Fruit fly (Drosophila melanogaster) whole organism, wandering third instar larva: ENCODE measurements around the gene Nep3.
A peak's percentile ranks its signal among the peaks of the same experiment; 100 is the strongest.
"Not testable (repeated sequence)": the region's sequence is repeated elsewhere in the genome, so short reads cannot be mapped to it uniquely, and the experiment has no call there.

Source experiments
- CG32264 ChIP-seq: fragments of 200-800 bp; sonication (Bioruptor generic); optimal IDR thresholded peaks from 2 replicates; lab custom pipeline; 2016; ENCODE audit warnings: missing biosample characterization, missing genetic modification characterization
- CrebA ChIP-seq: fragments of 200-800 bp; sonication (Bioruptor generic); optimal IDR thresholded peaks from 2 replicates; lab custom pipeline; 2016; ENCODE audit warnings: missing biosample characterization, mild to moderate bottlenecking, missing genetic modification characterization, borderline replicate concordance
- Dfd ChIP-seq: fragments of >200 bp; optimal IDR thresholded peaks from 2 replicates; lab custom pipeline; 2017; ENCODE audit warnings: missing biosample characterization, missing genetic modification characterization
- Dif ChIP-seq: fragments of 200-275, 200-300 bp; sonication (Bioruptor generic); optimal IDR thresholded peaks from 2 replicates; lab custom pipeline; 2018; ENCODE audit warnings: missing biosample characterization, missing genetic modification characterization; ENCODE audit not compliant: partially characterized antibody
- GATAd ChIP-seq: sonication (Bioruptor generic); optimal IDR thresholded peaks from 2 replicates; lab custom pipeline; 2016; ENCODE audit warnings: missing biosample characterization, missing genetic modification characterization
- HLH106 ChIP-seq: fragments of 200-800 bp; optimal IDR thresholded peaks from 3 replicates; lab custom pipeline; 2019; ENCODE audit warnings: missing biosample characterization, mild to moderate bottlenecking, missing genetic modification characterization, moderate library complexity
- Hnf4 ChIP-seq: fragments of 200-800 bp; sonication (Bioruptor generic); optimal IDR thresholded peaks from 2 replicates; lab custom pipeline; 2016; ENCODE audit warnings: missing biosample characterization, mild to moderate bottlenecking, missing genetic modification characterization
- Hr78 ChIP-seq: fragments of >200 bp; optimal IDR thresholded peaks from 2 replicates; lab custom pipeline; 2017; ENCODE audit warnings: missing biosample characterization, missing genetic modification characterization
- Hr83 ChIP-seq: fragments of 200-300 bp; sonication (Bioruptor generic); optimal IDR thresholded peaks from 2 replicates; lab custom pipeline; 2016; ENCODE audit warnings: missing biosample characterization, mild to moderate bottlenecking, missing genetic modification characterization, moderate library complexity; ENCODE audit not compliant: poor library complexity, severe bottlenecking
- Jra ChIP-seq: sonication (Bioruptor generic); optimal IDR thresholded peaks from 2 replicates; lab custom pipeline; 2016; ENCODE audit warnings: missing biosample characterization, missing genetic modification characterization
- Mio ChIP-seq: sonication (Bioruptor generic); optimal IDR thresholded peaks from 2 replicates; lab custom pipeline; 2016; ENCODE audit warnings: missing biosample characterization, missing genetic modification characterization
- Myc ChIP-seq: fragments of >200 bp; optimal IDR thresholded peaks from 2 replicates; lab custom pipeline; 2017
- N ChIP-seq: fragments of >200 bp; optimal IDR thresholded peaks from 2 replicates; lab custom pipeline; 2018; ENCODE audit warnings: missing biosample characterization, missing external identifiers, missing genetic modification characterization
- OdsH ChIP-seq: fragments of 200-800 bp; sonication (Bioruptor generic); optimal IDR thresholded peaks from 2 replicates; lab custom pipeline; 2016; ENCODE audit warnings: missing biosample characterization, mild to moderate bottlenecking, missing genetic modification characterization
- Rel ChIP-seq, 2 experiments: fragments of 200-800 bp; sonication (Bioruptor generic) in 1 of 2; optimal IDR thresholded peaks; 2 replicates in 1 of 2; 3 replicates in 1 of 2; lab custom pipeline; 2016 to 2019; ENCODE audit warnings: mild to moderate bottlenecking in 2 of 2, missing biosample characterization in 2 of 2, missing genetic modification characterization in 2 of 2, moderate library complexity in 1 of 2
- Sp1 ChIP-seq: fragments of 200-800 bp; sonication (Bioruptor generic); optimal IDR thresholded peaks from 3 replicates; lab custom pipeline; 2019; ENCODE audit warnings: missing biosample characterization, mild to moderate bottlenecking, missing genetic modification characterization, moderate library complexity
- br ChIP-seq: fragments of 200-800 bp; sonication (Bioruptor generic); optimal IDR thresholded peaks from 2 replicates; lab custom pipeline; 2016; ENCODE audit warnings: missing biosample characterization, missing genetic modification characterization
- brk ChIP-seq: fragments of 200-800 bp; sonication (Bioruptor generic); optimal IDR thresholded peaks from 2 replicates; lab custom pipeline; 2016; ENCODE audit warnings: missing biosample characterization, mild to moderate bottlenecking, missing genetic modification characterization
- dl ChIP-seq, 2 experiments: fragments of 175-275, 200-275 bp in 1 of 2; fragments of 200-275 bp in 1 of 2; sonication (Bioruptor generic); optimal IDR thresholded peaks; lab custom pipeline; 2018; ENCODE audit warnings: mild to moderate bottlenecking in 2 of 2, missing biosample characterization in 2 of 2, missing genetic modification characterization in 2 of 2, moderate library complexity in 2 of 2; ENCODE audit not compliant: partially characterized antibody in 2 of 2, insufficient read depth in 1 of 2
- dsf ChIP-seq: sonication (Bioruptor generic); optimal IDR thresholded peaks from 2 replicates; lab custom pipeline; 2016; ENCODE audit warnings: missing biosample characterization, missing genetic modification characterization, borderline replicate concordance
- ey ChIP-seq: fragments of 200-800 bp; sonication (Bioruptor generic); optimal IDR thresholded peaks from 2 replicates; lab custom pipeline; 2016; ENCODE audit warnings: missing biosample characterization, missing genetic modification characterization
- foxo ChIP-seq, 2 experiments: fragments of 200-800 bp; sonication (Bioruptor generic); optimal IDR thresholded peaks; 2 replicates in 1 of 2; 3 replicates in 1 of 2; lab custom pipeline; 2016 to 2017; ENCODE audit warnings: missing biosample characterization in 2 of 2, missing genetic modification characterization in 2 of 2
- fru ChIP-seq: fragments of 200-800 bp; sonication (Bioruptor generic); optimal IDR thresholded peaks from 3 replicates; lab custom pipeline; 2016; ENCODE audit warnings: missing biosample characterization, mild to moderate bottlenecking, missing genetic modification characterization
- h ChIP-seq: fragments of 200-800 bp; sonication (Bioruptor generic); optimal IDR thresholded peaks from 3 replicates; lab custom pipeline; 2016; ENCODE audit warnings: missing biosample characterization, mild to moderate bottlenecking, missing genetic modification characterization
- jim ChIP-seq: fragments of 175-275, 200-325 bp; sonication (Bioruptor generic); optimal IDR thresholded peaks from 2 replicates; lab custom pipeline; 2016; ENCODE audit warnings: missing biosample characterization, mild to moderate bottlenecking, missing genetic modification characterization
- lola ChIP-seq: fragments of >200 bp; optimal IDR thresholded peaks from 2 replicates; lab custom pipeline; 2017; ENCODE audit warnings: missing biosample characterization, missing genetic modification characterization
- pan ChIP-seq: fragments of >200 bp; optimal IDR thresholded peaks from 2 replicates; lab custom pipeline; 2017
- psq ChIP-seq: fragments of 200-800 bp; sonication (Bioruptor generic); optimal IDR thresholded peaks from 3 replicates; lab custom pipeline; 2017; ENCODE audit warnings: missing biosample characterization, mild to moderate bottlenecking, missing genetic modification characterization, moderate library complexity
- rgr ChIP-seq: fragments of 200-800 bp; sonication (Bioruptor generic); optimal IDR thresholded peaks from 3 replicates; lab custom pipeline; 2016; ENCODE audit warnings: missing biosample characterization, mild to moderate bottlenecking, missing genetic modification characterization
- tai ChIP-seq: sonication (Bioruptor generic); optimal IDR thresholded peaks from 2 replicates; lab custom pipeline; 2016; ENCODE audit warnings: missing biosample characterization, missing genetic modification characterization
- usp ChIP-seq: fragments of >200 bp; optimal IDR thresholded peaks from 2 replicates; lab custom pipeline; 2017; ENCODE audit warnings: missing biosample characterization, missing genetic modification characterization
- woc ChIP-seq: sonication (Bioruptor generic); optimal IDR thresholded peaks from 2 replicates; lab custom pipeline; 2016; ENCODE audit warnings: missing biosample characterization, mild to moderate bottlenecking, missing genetic modification characterization

Gene Nep3

dm6 chrX:19958242-19958641, 2.9 kb upstream of the Nep3 start, which contains the start of gene CG43784:
Gene CG43784 (minus strand): TSS chrX:19958342.
- TF ChIP-seq Jra, brk, N (GFP tag; lab: Kevin White, UChicago): not testable (repeated sequence)

- TF ChIP-seq HLH106 (tag; lab: Kevin White, UChicago) (no peak), ey (no peak), brk (GFP tag; lab: Kevin White, UChicago) (no peak), psq (no peak), dl (GFP tag; optimal IDR thresholded peaks at IDR 0.05; lab: Kevin White, UChicago; ENCODE audit: insufficient read depth in 1 of 2, partially characterized antibody in 2 of 2) (no peak), rgr (GFP tag; lab: Kevin White, UChicago) (no peak), foxo (GFP tag; optimal IDR thresholded peaks at IDR 0.05; lab: Kevin White, UChicago) (no peak), Mio (GFP tag; lab: Kevin White, UChicago) (no peak), Hr78 (GFP tag; lab: Kevin White, UChicago) (no peak), N (GFP tag; lab: Kevin White, UChicago) (no peak), usp (GFP tag; lab: Kevin White, UChicago) (no peak), fru (no peak), pan (lab: Kevin White, UChicago) (no peak), h (no peak), Rel (GFP tag; optimal IDR thresholded peaks at IDR 0.05; lab: Kevin White, UChicago) (no peak), Rel (tag; optimal IDR thresholded peaks at IDR 0.05; lab: Kevin White, UChicago) (no peak), br (GFP tag; lab: Kevin White, UChicago) (no peak), Dif (GFP tag; lab: Kevin White, UChicago) (no peak), CG32264 (GFP tag; lab: Kevin White, UChicago) (no peak), GATAd (GFP tag; lab: Kevin White, UChicago) (no peak)
These were observed 1.6 kb upstream of the Nep3 start, which contains the start of gene CG12655 for dm6 chrX:19959353-19959969. Gene CG12655 (minus strand): TSS chrX:19959403.

- TF ChIP-seq Hr83 (no peak), Dif (GFP tag; lab: Kevin White, UChicago) (no peak), tai (GFP tag; lab: Kevin White, UChicago) (peak; percentile 18), dsf (GFP tag; lab: Kevin White, UChicago) (no peak), foxo (GFP tag; optimal IDR thresholded peaks at IDR 0.05; lab: Kevin White, UChicago) (peak in 1 of 2 experiments; percentile 61), Hnf4 (GFP tag; lab: Kevin White, UChicago) (peak; percentile 21), OdsH (GFP tag; lab: Kevin White, UChicago) (peak; percentile 40), psq (peak; percentile 32), CrebA (GFP tag; lab: Kevin White, UChicago) (no peak), fru (peak; percentile 49), h (peak; percentile 33), Sp1 (peak; percentile 31), GATAd (GFP tag; lab: Kevin White, UChicago) (no peak), HLH106 (tag; lab: Kevin White, UChicago) (peak; percentile 32), woc (GFP tag; lab: Kevin White, UChicago) (no peak), rgr (GFP tag; lab: Kevin White, UChicago) (peak; percentile 29), br (GFP tag; lab: Kevin White, UChicago) (peak; percentile 43), ey (peak; percentile 57)
These were observed 3.1 kb downstream of the Nep3 start for dm6 chrX:19964215-19964614.

dm6 chrX:20001996-20002395, 40.9 kb downstream of the Nep3 start, which contains the start of gene lky:
Gene lky (minus strand): TSS chrX:20002096.
- TF ChIP-seq Myc (lab: Kevin White, UChicago), result no peak
- no peak for TF ChIP-seq GATAd (GFP tag; lab: Kevin White, UChicago)
- TF ChIP-seq dsf (GFP tag; lab: Kevin White, UChicago), result no peak
- no peak for TF ChIP-seq Hnf4 (GFP tag; lab: Kevin White, UChicago)
- TF ChIP-seq lola (GFP tag; lab: Kevin White, UChicago), result no peak
- TF ChIP-seq br (GFP tag; lab: Kevin White, UChicago), result no peak
- no peak for TF ChIP-seq rgr (GFP tag; lab: Kevin White, UChicago)
- no peak for TF ChIP-seq dl (GFP tag; optimal IDR thresholded peaks at IDR 0.05; lab: Kevin White, UChicago; ENCODE audit: insufficient read depth in 1 of 2, partially characterized antibody in 2 of 2)
- no peak for TF ChIP-seq ey
- no peak for TF ChIP-seq Rel (GFP tag; optimal IDR thresholded peaks at IDR 0.05; lab: Kevin White, UChicago)
- TF ChIP-seq Rel (tag; optimal IDR thresholded peaks at IDR 0.05; lab: Kevin White, UChicago), result no peak
- TF ChIP-seq jim (GFP tag; lab: Kevin White, UChicago), result no peak
- no peak for TF ChIP-seq psq
- TF ChIP-seq usp (GFP tag; lab: Kevin White, UChicago), result no peak
- TF ChIP-seq tai (GFP tag; lab: Kevin White, UChicago), result no peak
- TF ChIP-seq Dfd (GFP tag; lab: Kevin White, UChicago), result no peak
- no peak for TF ChIP-seq CrebA (GFP tag; lab: Kevin White, UChicago)
- no peak for TF ChIP-seq woc (GFP tag; lab: Kevin White, UChicago)
